Worm (Caenorhabditis elegans) whole organism, young adult: ENCODE data around the gene T12E12.6.

ENCODE experiments used
- B0019.2 ChIP-seq: fragments of 200-800 bp; sonication (Bioruptor generic); conservative IDR thresholded peaks from 2 replicates; pipeline ENCODE4 v1.3.6; 2022; ENCODE audit warnings: missing genetic modification reagents, missing genetic modification characterization, missing compliant biosample characterization
- C06A6.2 ChIP-seq: fragments of 200-800 bp; sonication (Bioruptor generic); conservative IDR thresholded peaks from 2 replicates; pipeline ENCODE4 v1.3.6; 2022; ENCODE audit warnings: missing genetic modification characterization, missing compliant biosample characterization
- C17E4.6 ChIP-seq: fragments of 200-800 bp; sonication (Bioruptor generic); IDR thresholded peaks from 2 replicates; pipeline ENCODE4 v1.3.6; 2022; ENCODE audit warnings: missing genetic modification reagents, missing genetic modification characterization, missing compliant biosample characterization
- F22D6.2 ChIP-seq: sonication (generic microtip); optimal IDR thresholded peaks from 2 replicates; lab custom pipeline; 2016; ENCODE audit warnings: mild to moderate bottlenecking, missing genetic modification characterization, missing compliant biosample characterization
- F37B4.10 ChIP-seq: fragments of 200-800 bp; sonication (Bioruptor generic); IDR thresholded peaks from 2 replicates; pipeline ENCODE4 v1.3.6; 2022; ENCODE audit warnings: missing genetic modification characterization, missing compliant biosample characterization
- F57A8.1 ChIP-seq: fragments of 200-800 bp; sonication (Bioruptor generic); optimal IDR thresholded peaks from 2 replicates; lab custom pipeline; 2018; ENCODE audit warnings: mild to moderate bottlenecking, missing genetic modification characterization, moderate library complexity, missing compliant biosample characterization
- K12H6.12 ChIP-seq: fragments of 200-800 bp; sonication (Bioruptor generic); optimal IDR thresholded peaks from 2 replicates; lab custom pipeline; 2018; ENCODE audit warnings: mild to moderate bottlenecking, missing genetic modification characterization, missing compliant biosample characterization
- Y53F4B.3 ChIP-seq: fragments of 200-800 bp; sonication (Bioruptor generic); IDR thresholded peaks from 2 replicates; pipeline ENCODE4 v1.3.6; 2022; ENCODE audit warnings: missing genetic modification reagents, missing genetic modification characterization, missing compliant biosample characterization
- athp-1 ChIP-seq: sonication (generic microtip); optimal IDR thresholded peaks from 2 replicates; lab custom pipeline; 2017; ENCODE audit warnings: mild to moderate bottlenecking, missing genetic modification characterization, missing compliant biosample characterization
- attf-5 ChIP-seq: fragments of 200-800 bp; sonication (Bioruptor generic); optimal IDR thresholded peaks from 2 replicates; lab custom pipeline; 2018; ENCODE audit warnings: mild to moderate bottlenecking, missing genetic modification characterization, missing compliant biosample characterization
- ceh-100 ChIP-seq: fragments of 200-800 bp; sonication (Bioruptor generic); IDR thresholded peaks from 2 replicates; pipeline ENCODE4 v1.3.6; 2022; ENCODE audit warnings: missing genetic modification reagents, missing genetic modification characterization, missing compliant biosample characterization
- ceh-27 ChIP-seq: fragments of 200-800 bp; sonication (Bioruptor generic); optimal IDR thresholded peaks from 2 replicates; lab custom pipeline; 2018; ENCODE audit warnings: mild to moderate bottlenecking, missing genetic modification characterization, moderate library complexity, missing compliant biosample characterization
- die-1 ChIP-seq: sonication (generic microtip); optimal IDR thresholded peaks from 2 replicates; lab custom pipeline; 2016; ENCODE audit warnings: missing genotype, mild to moderate bottlenecking, missing genetic modification characterization, missing compliant biosample characterization
- dpl-1 ChIP-seq: fragments of 150-350 bp; optimal IDR thresholded peaks from 2 replicates; lab custom pipeline; 2014; ENCODE audit warnings: missing biosample characterization, missing genetic modification reagents, missing genetic modification characterization
- egl-18 ChIP-seq: fragments of 200-800 bp; sonication (Bioruptor generic); IDR thresholded peaks from 2 replicates; pipeline ENCODE4 v1.3.6; 2022; ENCODE audit warnings: missing genetic modification reagents, missing genetic modification characterization, missing compliant biosample characterization
- ekl-4 ChIP-seq: fragments of 200-800 bp; sonication (Bioruptor generic); IDR thresholded peaks from 2 replicates; pipeline ENCODE4 v1.3.6; 2022; ENCODE audit warnings: missing genetic modification reagents, missing genetic modification characterization, missing compliant biosample characterization
- him-1 ChIP-seq: sonication (generic microtip); optimal IDR thresholded peaks from 2 replicates; lab custom pipeline; 2016; ENCODE audit warnings: missing genotype, missing genetic modification reagents, missing genetic modification characterization, missing compliant biosample characterization
- hlh-26 ChIP-seq: fragments of 200-800 bp; sonication (Bioruptor generic); conservative IDR thresholded peaks from 2 replicates; pipeline ENCODE4 v1.3.6; 2022; ENCODE audit warnings: missing genetic modification reagents, missing genetic modification characterization, missing compliant biosample characterization
- hmg-1.2 ChIP-seq: fragments of 200-800 bp; sonication (Bioruptor generic); IDR thresholded peaks from 2 replicates; pipeline ENCODE4 v1.3.6; 2022; ENCODE audit warnings: missing genetic modification reagents, missing genetic modification characterization, missing compliant biosample characterization
- hmg-20 ChIP-seq: fragments of 200-800 bp; sonication (Bioruptor generic); IDR thresholded peaks from 2 replicates; pipeline ENCODE4 v1.3.6; 2022; ENCODE audit warnings: missing genetic modification reagents, missing genetic modification characterization, missing compliant biosample characterization
- hsf-1 ChIP-seq: fragments of 200-800 bp; sonication (Bioruptor generic); IDR thresholded peaks from 2 replicates; pipeline ENCODE4 v1.3.6; 2022; ENCODE audit warnings: missing genetic modification reagents, missing genetic modification characterization, missing compliant biosample characterization
- lag-1 ChIP-seq: fragments of 200-800 bp; sonication (Bioruptor generic); IDR thresholded peaks from 2 replicates; pipeline ENCODE4 v1.3.6; 2022; ENCODE audit warnings: missing genetic modification reagents, missing genetic modification characterization, missing compliant biosample characterization
- madf-10 ChIP-seq: sonication (generic microtip); optimal IDR thresholded peaks from 2 replicates; lab custom pipeline; 2016; ENCODE audit warnings: mild to moderate bottlenecking, missing genetic modification characterization, missing compliant biosample characterization
- madf-3 ChIP-seq: fragments of 200-800 bp; sonication (Bioruptor generic); IDR thresholded peaks from 2 replicates; pipeline ENCODE4 v1.3.6; 2022; ENCODE audit warnings: missing genetic modification reagents, missing genetic modification characterization, missing compliant biosample characterization
- madf-8 ChIP-seq: fragments of 200-800 bp; sonication (Bioruptor generic); conservative IDR thresholded peaks from 2 replicates; pipeline ENCODE4 v1.3.6; 2022; ENCODE audit warnings: missing genetic modification reagents, missing genetic modification characterization, missing compliant biosample characterization
- nfyb-1 ChIP-seq: fragments of 200-800 bp; sonication (Bioruptor generic); IDR thresholded peaks from 2 replicates; pipeline ENCODE4 v1.3.6; 2022; ENCODE audit warnings: missing genetic modification reagents, missing genetic modification characterization, missing compliant biosample characterization
- pbrm-1 ChIP-seq: fragments of 200-800 bp; sonication (Bioruptor generic); IDR thresholded peaks from 2 replicates; pipeline ENCODE4 v1.3.6; 2022; ENCODE audit warnings: missing genetic modification reagents, missing genetic modification characterization, missing compliant biosample characterization
- rpc-1 ChIP-seq, 2 experiments: fragments of 150-350 bp in 1 of 2; sonication (generic microtip) in 1 of 2; optimal IDR thresholded peaks; 2 replicates each; lab custom pipeline; 2014 to 2018; ENCODE audit warnings: missing biosample characterization in 1 of 2, missing genetic modification characterization in 1 of 2, missing genetic modification reagents in 1 of 2, missing genotype in 1 of 2
- sdz-38 ChIP-seq: sonication (generic microtip); optimal IDR thresholded peaks from 2 replicates; lab custom pipeline; 2016; ENCODE audit warnings: missing genotype, missing genetic modification characterization, missing compliant biosample characterization
- sea-2 ChIP-seq: fragments of 200-800 bp; sonication (Bioruptor generic); IDR thresholded peaks from 2 replicates; pipeline ENCODE4 v1.3.6; 2022; ENCODE audit warnings: missing genetic modification characterization, missing compliant biosample characterization
- snpc-1.1 ChIP-seq: sonication (generic microtip); optimal IDR thresholded peaks from 2 replicates; lab custom pipeline; 2017; ENCODE audit warnings: missing genetic modification characterization, mild to moderate bottlenecking, missing compliant biosample characterization, antibody characterized with exemption, moderate library complexity, missing genotype, missing genetic modification reagents; ENCODE audit not compliant: insufficient read depth
- somi-1 ChIP-seq: fragments of 200-800 bp; sonication (Bioruptor generic); optimal IDR thresholded peaks from 2 replicates; lab custom pipeline; 2018; ENCODE audit warnings: mild to moderate bottlenecking, missing genetic modification characterization, missing compliant biosample characterization
- xnd-1 ChIP-seq: sonication (generic microtip); optimal IDR thresholded peaks from 2 replicates; lab custom pipeline; 2016; ENCODE audit warnings: missing genotype, missing genetic modification reagents, missing genetic modification characterization, missing compliant biosample characterization

The T12E12.6 gene

ce11 chrIV:5537813-5538538, 36.0 kb downstream of the T12E12.6 start, which contains the start of the genes fem-1 and drp-1 (continued):
- TF ChIP-seq ekl-4 = no peak

DNA sequence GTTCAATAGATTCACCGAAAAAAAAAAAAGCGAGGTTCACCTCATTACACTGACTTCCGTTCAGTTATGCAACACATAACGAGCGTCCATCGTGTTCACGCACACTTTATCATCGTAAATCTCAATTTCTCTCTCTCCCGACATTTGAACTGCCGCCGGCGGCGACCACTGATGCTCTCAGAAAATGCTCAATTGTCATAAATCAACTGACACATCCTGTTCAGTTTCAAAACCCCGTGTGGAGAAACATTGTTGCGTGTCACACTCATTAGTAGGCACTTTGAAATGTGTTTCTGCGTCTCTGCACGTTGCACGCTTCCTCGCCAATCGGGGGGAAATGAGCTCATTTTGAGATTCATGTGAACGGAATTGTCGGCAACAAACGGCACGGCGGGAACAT, 38.2 kb downstream of the T12E12.6 start:
- TF ChIP-seq xnd-1 (no peak), hmg-1.2 (GFP tag; lab: Robert Waterston, UW) (0 out of 2 replicates have a peak, but pooled peaks have one; percentile 13)

DNA sequence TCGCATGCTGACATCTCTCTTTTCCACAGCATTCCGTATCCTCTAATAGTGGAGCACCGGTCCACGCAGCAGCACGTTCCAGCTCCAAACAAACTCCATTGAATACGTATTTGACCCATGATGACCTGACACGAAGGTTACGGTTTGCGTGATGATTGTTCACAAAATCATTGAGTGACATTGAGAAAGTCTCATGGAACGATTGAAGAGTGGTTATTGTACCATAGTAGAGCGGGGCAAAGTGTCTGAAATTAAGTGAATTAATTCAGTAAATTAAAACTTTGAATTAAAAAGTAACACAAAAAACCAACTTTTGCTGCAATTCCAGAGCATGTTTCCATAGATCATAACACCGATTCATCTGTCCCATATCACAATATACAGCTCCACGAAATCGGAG, 39.3 kb downstream of the T12E12.6 start:
- no peak for TF ChIP-seq C06A6.2
- TF ChIP-seq him-1 (tag; lab: Kevin White, UChicago) = no peak
- TF ChIP-seq ceh-27 = no peak
- no peak for TF ChIP-seq hmg-1.2 (GFP tag; lab: Robert Waterston, UW)
- no peak for TF ChIP-seq Y53F4B.3 (GFP tag; lab: Robert Waterston, UW)
- TF ChIP-seq egl-18 (GFP tag; lab: Robert Waterston, UW) = no peak
- TF ChIP-seq dpl-1 (GFP tag; lab: Kevin White, UChicago) = no peak
- no peak for TF ChIP-seq madf-3 (GFP tag; lab: Robert Waterston, UW)
- no peak for TF ChIP-seq snpc-1.1 (tag; lab: Kevin White, UChicago)
- no peak for TF ChIP-seq somi-1
- TF ChIP-seq madf-8 = no peak
- TF ChIP-seq rpc-1 (optimal IDR thresholded peaks at IDR 0.05; lab: Kevin White, UChicago) = no peak
- TF ChIP-seq rpc-1 (tag; optimal IDR thresholded peaks at IDR 0.05; lab: Kevin White, UChicago) = no peak

ce11 chrIV:5533556-5533955, 40.4 kb downstream of the T12E12.6 start:
- TF ChIP-seq sea-2 (GFP tag; lab: Robert Waterston, UW) (no peak), F22D6.2 (no peak), ceh-100 (GFP tag; lab: Robert Waterston, UW) (no peak)

ce11 chrIV:5530980-5531379, 43.0 kb downstream of the T12E12.6 start:
- TF ChIP-seq nfyb-1 (GFP tag; lab: Robert Waterston, UW) (no peak), madf-10 (tag; lab: Kevin White, UChicago) (no peak), hsf-1 (GFP tag; lab: Robert Waterston, UW) (no peak), hlh-26 (no peak), pbrm-1 (GFP tag; lab: Robert Waterston, UW) (no peak), K12H6.12 (tag; lab: Kevin White, UChicago) (no peak), athp-1 (tag; lab: Kevin White, UChicago) (no peak), B0019.2 (GFP tag; lab: Robert Waterston, UW) (no peak), attf-5 (no peak), sdz-38 (tag; lab: Kevin White, UChicago) (no peak), F57A8.1 (GFP tag; lab: Kevin White, UChicago) (no peak), F37B4.10 (GFP tag; lab: Robert Waterston, UW) (no peak), lag-1 (GFP tag; lab: Robert Waterston, UW) (no peak), dpl-1 (GFP tag; lab: Kevin White, UChicago) (no peak), die-1 (tag; lab: Kevin White, UChicago) (no peak), C17E4.6 (GFP tag; lab: Robert Waterston, UW) (no peak), hmg-20 (GFP tag; lab: Robert Waterston, UW) (no peak)
